Worm (Caenorhabditis elegans) whole organism, L2 larva: ENCODE measurements around the gene F54F11.1.

Source experiments
- C34F6.9 ChIP-seq: fragments of 150-350 bp; optimal IDR thresholded peaks from 2 replicates; lab custom pipeline; 2014; ENCODE audit warnings: missing biosample characterization, missing genetic modification characterization
- F13H6.1 ChIP-seq: sonication (generic microtip); optimal IDR thresholded peaks from 2 replicates; lab custom pipeline; 2016; ENCODE audit warnings: missing genetic modification characterization, missing compliant biosample characterization
- R02D3.7 ChIP-seq: fragments of 150-350 bp; optimal IDR thresholded peaks from 2 replicates; lab custom pipeline; 2014; ENCODE audit warnings: missing biosample characterization, missing genetic modification characterization
- Y55F3AM.14 ChIP-seq: fragments of 200-800 bp; sonication (Bioruptor generic); optimal IDR thresholded peaks from 2 replicates; lab custom pipeline; 2018; ENCODE audit warnings: mild to moderate bottlenecking, missing genetic modification characterization, missing compliant biosample characterization
- ama-1 ChIP-seq: fragments of 150-350 bp; optimal IDR thresholded peaks from 2 replicates; lab custom pipeline; 2018; ENCODE audit warnings: inconsistent platforms
- blmp-1 ChIP-seq: sonication (generic microtip); optimal IDR thresholded peaks from 2 replicates; lab custom pipeline; 2017; ENCODE audit warnings: missing genetic modification characterization, mild to moderate bottlenecking, missing compliant biosample characterization, antibody characterized with exemption, moderate library complexity; ENCODE audit not compliant: insufficient read depth
- ceh-16 ChIP-seq: fragments of 150-350 bp; optimal IDR thresholded peaks from 2 replicates; lab custom pipeline; 2014; ENCODE audit warnings: missing biosample characterization, missing genetic modification characterization
- crh-2 ChIP-seq: sonication (generic microtip); optimal IDR thresholded peaks from 2 replicates; lab custom pipeline; 2017; ENCODE audit warnings: missing biosample characterization, missing genetic modification characterization
- dmd-4 ChIP-seq: sonication (generic microtip); optimal IDR thresholded peaks from 2 replicates; lab custom pipeline; 2017; ENCODE audit warnings: missing biosample characterization, missing genetic modification characterization
- egl-27 ChIP-seq: sonication (generic microtip); optimal IDR thresholded peaks from 3 replicates; lab custom pipeline; 2017; ENCODE audit warnings: missing biosample characterization, missing genetic modification reagents, missing genetic modification characterization
- gmeb-1 ChIP-seq: fragments of 150-350 bp; optimal IDR thresholded peaks from 2 replicates; lab custom pipeline; 2014; ENCODE audit warnings: missing biosample characterization, missing genetic modification characterization
- lin-11 ChIP-seq: fragments of 150-350 bp; sonication (generic microtip); optimal IDR thresholded peaks from 2 replicates; lab custom pipeline; 2014; ENCODE audit warnings: missing biosample characterization, missing genetic modification characterization, inconsistent platforms, mixed read lengths
- lin-13 ChIP-seq: fragments of 150-350 bp; optimal IDR thresholded peaks from 2 replicates; lab custom pipeline; 2014; ENCODE audit warnings: missing biosample characterization, missing genetic modification reagents, missing genetic modification characterization
- lin-39 ChIP-seq: fragments of 150-350 bp; optimal IDR thresholded peaks from 2 replicates; lab custom pipeline; 2014; ENCODE audit warnings: missing biosample characterization, missing genetic modification reagents, missing genetic modification characterization
- lsy-2 ChIP-seq, 2 experiments: fragments of 150-350 bp in 1 of 2; sonication (generic microtip) in 1 of 2; optimal IDR thresholded peaks; 2 replicates each; lab custom pipeline; 2014 to 2017; ENCODE audit warnings: missing biosample characterization in 2 of 2, missing genetic modification characterization in 2 of 2
- mab-5 ChIP-seq: fragments of 150-350 bp; optimal IDR thresholded peaks from 2 replicates; lab custom pipeline; 2014; ENCODE audit warnings: missing biosample characterization, missing genetic modification characterization
- mbf-1 ChIP-seq: sonication (generic microtip); optimal IDR thresholded peaks from 2 replicates; lab custom pipeline; 2017; ENCODE audit warnings: missing biosample characterization, missing genetic modification characterization
- nhr-10 ChIP-seq: sonication (generic microtip); optimal IDR thresholded peaks from 2 replicates; lab custom pipeline; 2017; ENCODE audit warnings: missing biosample characterization, missing genetic modification characterization
- nhr-11 ChIP-seq: fragments of 150-350 bp; optimal IDR thresholded peaks from 2 replicates; lab custom pipeline; 2014; ENCODE audit warnings: missing biosample characterization, missing genetic modification characterization
- nhr-12 ChIP-seq: fragments of 150-350 bp; optimal IDR thresholded peaks from 2 replicates; lab custom pipeline; 2014; ENCODE audit warnings: missing biosample characterization, missing genetic modification characterization
- nhr-129 ChIP-seq: fragments of 150-350 bp; optimal IDR thresholded peaks from 2 replicates; lab custom pipeline; 2014; ENCODE audit warnings: missing biosample characterization, missing genetic modification characterization
- nhr-21 ChIP-seq: fragments of 150-350 bp; optimal IDR thresholded peaks from 2 replicates; lab custom pipeline; 2014; ENCODE audit warnings: missing biosample characterization, missing genetic modification characterization
- nhr-237 ChIP-seq: fragments of 150-350 bp; optimal IDR thresholded peaks from 2 replicates; lab custom pipeline; 2014; ENCODE audit warnings: missing biosample characterization, missing genetic modification characterization
- nhr-25 ChIP-seq: fragments of 150-350 bp; sonication (generic microtip); optimal IDR thresholded peaks from 3 replicates; lab custom pipeline; 2014; ENCODE audit warnings: missing biosample characterization, missing genetic modification characterization
- nhr-77 ChIP-seq: fragments of 150-350 bp; optimal IDR thresholded peaks from 2 replicates; lab custom pipeline; 2014; ENCODE audit warnings: missing biosample characterization, missing genetic modification characterization
- peb-1 ChIP-seq: fragments of 150-350 bp; optimal IDR thresholded peaks from 2 replicates; lab custom pipeline; 2014; ENCODE audit warnings: missing biosample characterization, missing genetic modification characterization
- sem-4 ChIP-seq: fragments of 150-350 bp; optimal IDR thresholded peaks from 2 replicates; lab custom pipeline; 2014; ENCODE audit warnings: missing biosample characterization, missing genetic modification reagents, missing genetic modification characterization
- skn-1 ChIP-seq: sonication (generic microtip); optimal IDR thresholded peaks from 2 replicates; lab custom pipeline; 2017; ENCODE audit warnings: missing biosample characterization, missing genetic modification characterization
- sma-3 ChIP-seq: sonication (generic microtip); optimal IDR thresholded peaks from 2 replicates; lab custom pipeline; 2016; ENCODE audit warnings: missing genetic modification reagents, missing genetic modification characterization, missing compliant biosample characterization
- sma-9 ChIP-seq, 2 experiments: fragments of 150-350 bp in 1 of 2; sonication (generic microtip) in 1 of 2; optimal IDR thresholded peaks; 2 replicates each; lab custom pipeline; 2014 to 2016; ENCODE audit warnings: missing genetic modification characterization in 2 of 2, mild to moderate bottlenecking in 1 of 2, missing biosample characterization in 1 of 2, missing compliant biosample characterization in 1 of 2, missing genetic modification reagents in 1 of 2, moderate library complexity in 1 of 2
- snpc-4 ChIP-seq: fragments of 150-350 bp; optimal IDR thresholded peaks from 2 replicates; lab custom pipeline; 2014; ENCODE audit warnings: missing biosample characterization, missing genetic modification characterization
- unc-39 ChIP-seq: fragments of 150-350 bp; optimal IDR thresholded peaks from 2 replicates; lab custom pipeline; 2014; ENCODE audit warnings: missing biosample characterization, missing genetic modification characterization
- unc-55 ChIP-seq: fragments of 150-350 bp; sonication (generic microtip); optimal IDR thresholded peaks from 3 replicates; lab custom pipeline; 2014; ENCODE audit warnings: missing biosample characterization, missing genetic modification reagents, missing genetic modification characterization
- zag-1 ChIP-seq: fragments of 150-350 bp; optimal IDR thresholded peaks from 2 replicates; lab custom pipeline; 2014; ENCODE audit warnings: missing biosample characterization, missing genetic modification characterization
- ztf-1 ChIP-seq: fragments of 200-800 bp; sonication (Bioruptor generic); conservative IDR thresholded peaks from 2 replicates; pipeline ENCODE4 v1.3.6; 2022; ENCODE audit warnings: missing genetic modification characterization, missing compliant biosample characterization
- ztf-4 ChIP-seq: fragments of 150-350 bp; optimal IDR thresholded peaks from 2 replicates; lab custom pipeline; 2014; ENCODE audit warnings: missing biosample characterization, missing genetic modification characterization

F54F11.1 gene

DNA sequence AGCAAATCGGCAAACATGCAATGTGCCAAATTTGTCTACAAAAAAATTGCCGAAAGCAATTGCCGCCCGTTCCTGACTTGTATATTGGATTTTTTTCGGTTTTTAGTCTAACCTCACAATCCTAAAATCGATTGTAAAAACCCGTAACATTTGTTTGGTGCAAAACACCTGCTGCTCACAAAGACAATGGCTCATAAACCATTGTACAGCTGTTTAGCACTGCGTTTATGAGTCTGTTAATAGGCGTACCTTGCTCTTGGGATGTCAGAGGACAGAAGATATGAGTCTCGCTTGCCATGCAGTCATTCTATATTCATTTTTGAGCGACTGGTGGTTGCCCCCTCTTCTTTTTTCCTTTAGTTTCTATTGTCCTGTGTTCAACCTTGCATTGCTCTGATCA, 31.7 kb upstream of the F54F11.1 start, which contains the start of gene E01G4.5:
Gene E01G4.5, plus strand, starts transcription at position 301 of the 400 bp plus-strand sequence.
- TF ChIP-seq R02D3.7 (tag; lab: Kevin White, UChicago) (no peak), lin-13 (no peak), unc-55 (no peak)

ce11 chrII:13477230-13477629, 26.5 kb upstream of the F54F11.1 start:
- TF ChIP-seq gmeb-1 (tag; lab: Kevin White, UChicago) (peak; percentile 77), mab-5 (no peak), unc-39 (tag; lab: Kevin White, UChicago) (no peak), nhr-129 (tag; lab: Kevin White, UChicago) (peak; percentile 24), lin-39 (tag; lab: Kevin White, UChicago) (no peak), egl-27 (tag; lab: Kevin White, UChicago) (no peak), nhr-21 (tag; lab: Kevin White, UChicago) (peak; percentile 2), crh-2 (tag; lab: Kevin White, UChicago) (peak; percentile 48), unc-55 (peak; percentile 73), ztf-1 (no peak), nhr-25 (tag; lab: Kevin White, UChicago) (peak; percentile 2), C34F6.9 (tag; lab: Kevin White, UChicago) (peak; percentile 73), lin-13 (peak; percentile 29), ama-1 (lab: Kevin White, UChicago) (peak; percentile 5), sma-3 (peak; percentile 44), mbf-1 (tag; lab: Kevin White, UChicago) (no peak), Y55F3AM.14 (no peak), dmd-4 (tag; lab: Kevin White, UChicago) (no peak), nhr-10 (tag; lab: Kevin White, UChicago) (no peak), F13H6.1 (tag; lab: Kevin White, UChicago) (peak; percentile 16), ceh-16 (tag; lab: Kevin White, UChicago) (no peak), lsy-2 (tag; optimal IDR thresholded peaks at IDR 0.05; lab: Kevin White, UChicago) (peak; percentile 46 to 71), sma-9 (GFP tag; optimal IDR thresholded peaks at IDR 0.05; lab: Kevin White, UChicago) (peak; percentile 29), sma-9 (tag; optimal IDR thresholded peaks at IDR 0.05; lab: Kevin White, UChicago) (no peak)

ce11 chrII:13479424-13479823, 24.3 kb upstream of the F54F11.1 start:
- no peak for TF ChIP-seq F13H6.1 (tag; lab: Kevin White, UChicago)
- no peak for TF ChIP-seq lin-11 (tag; lab: Kevin White, UChicago)
- TF ChIP-seq gmeb-1 (tag; lab: Kevin White, UChicago), result no peak
- TF ChIP-seq nhr-11 (tag; lab: Kevin White, UChicago), result no peak
- TF ChIP-seq peb-1 (tag; lab: Kevin White, UChicago), result no peak
- TF ChIP-seq snpc-4 (tag; lab: Kevin White, UChicago), result no peak
- TF ChIP-seq blmp-1, result no peak
- TF ChIP-seq nhr-12 (tag; lab: Kevin White, UChicago), result no peak
- TF ChIP-seq zag-1 (tag; lab: Kevin White, UChicago), result no peak
- no peak for TF ChIP-seq skn-1
- TF ChIP-seq ceh-16 (tag; lab: Kevin White, UChicago), result no peak
- no peak for TF ChIP-seq C34F6.9 (tag; lab: Kevin White, UChicago)
- TF ChIP-seq nhr-77 (tag; lab: Kevin White, UChicago), result no peak
- no peak for TF ChIP-seq mbf-1 (tag; lab: Kevin White, UChicago)
- TF ChIP-seq sma-9 (GFP tag; optimal IDR thresholded peaks at IDR 0.05; lab: Kevin White, UChicago), result no peak
- TF ChIP-seq sma-9 (tag; optimal IDR thresholded peaks at IDR 0.05; lab: Kevin White, UChicago), result no peak
- no peak for TF ChIP-seq sem-4 (tag; lab: Kevin White, UChicago)
- TF ChIP-seq unc-55, result no peak

- TF ChIP-seq lin-11 (tag; lab: Kevin White, UChicago) (no peak), unc-39 (tag; lab: Kevin White, UChicago) (no peak), nhr-10 (tag; lab: Kevin White, UChicago) (no peak), R02D3.7 (tag; lab: Kevin White, UChicago) (no peak), mbf-1 (tag; lab: Kevin White, UChicago) (no peak), ztf-4 (no peak), nhr-237 (tag; lab: Kevin White, UChicago) (no peak), unc-55 (no peak), Y55F3AM.14 (no peak)
Measured at ce11 chrII:13481781-13482455, 21.8 kb upstream of the F54F11.1 start, which contains the start of gene E01G4.6. Gene E01G4.6 (plus strand): TSS chrII:13482405.
